Worm (Caenorhabditis elegans): Measurements from ENCODE around the gene taf-11.1.
A peak's percentile ranks its signal among the peaks of the same experiment; 100 is the strongest.

The taf-11.1 gene

DNA sequence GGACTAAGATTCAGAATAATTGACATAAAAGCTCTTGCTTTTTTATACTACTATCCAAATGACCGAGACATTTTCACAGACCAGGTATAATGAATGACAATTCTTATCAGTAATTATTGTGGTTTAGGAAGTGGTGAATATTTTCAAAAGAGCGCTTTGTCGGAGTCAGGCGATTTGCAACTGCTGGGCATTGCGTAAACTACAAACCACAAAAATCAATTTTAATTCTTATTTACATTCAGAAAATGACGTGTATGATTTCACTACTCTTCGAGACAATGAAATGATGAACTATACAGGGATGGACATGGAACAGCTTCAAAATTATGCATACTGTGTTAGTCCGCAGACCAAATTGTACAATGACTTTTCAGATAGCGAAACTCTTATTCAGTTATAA is 29.5 kb downstream of the taf-11.1 start:
- TF ChIP-seq lin-13 (tag; optimal IDR thresholded peaks at IDR 0.05), result no peak
- no peak for TF ChIP-seq drap-1 (GFP tag; optimal IDR thresholded peaks at IDR 0.05)
- no peak for TF ChIP-seq nhr-2 (tag; optimal IDR thresholded peaks at IDR 0.05)
- no peak for TF ChIP-seq pha-4 (tag; optimal IDR thresholded peaks at IDR 0.05)
- no peak for TF ChIP-seq ceh-83 (GFP tag; optimal IDR thresholded peaks at IDR 0.05)
- TF ChIP-seq mls-2 (tag; optimal IDR thresholded peaks at IDR 0.05), result no peak
- TF ChIP-seq sptf-1 (tag; optimal IDR thresholded peaks at IDR 0.05), result no peak
- TF ChIP-seq mab-5 (tag; optimal IDR thresholded peaks at IDR 0.05), result no peak
- no peak for TF ChIP-seq nhr-237 (tag; optimal IDR thresholded peaks at IDR 0.05)
- no peak for TF ChIP-seq lin-32 (GFP tag; optimal IDR thresholded peaks at IDR 0.05)
- TF ChIP-seq elt-1 (tag; optimal IDR thresholded peaks at IDR 0.05; ENCODE audit: borderline replicate concordance, insufficient read depth), result no peak
- no peak for TF ChIP-seq M03D4.4 (tag; optimal IDR thresholded peaks at IDR 0.05)
- TF ChIP-seq unc-39 (tag; optimal IDR thresholded peaks at IDR 0.05), result no peak
- TF ChIP-seq snpc-4 (tag; optimal IDR thresholded peaks at IDR 0.05), result no peak
- no peak for TF ChIP-seq ceh-39 (tag; optimal IDR thresholded peaks at IDR 0.05)
- TF ChIP-seq unc-62 (GFP tag; optimal IDR thresholded peaks at IDR 0.05), result no peak
- no peak for TF ChIP-seq nhr-28 (tag; optimal IDR thresholded peaks at IDR 0.05)
- TF ChIP-seq zip-8 (tag; optimal IDR thresholded peaks at IDR 0.05), result no peak
- no peak for TF ChIP-seq lsy-2 (tag; optimal IDR thresholded peaks at IDR 0.05)

DNA sequence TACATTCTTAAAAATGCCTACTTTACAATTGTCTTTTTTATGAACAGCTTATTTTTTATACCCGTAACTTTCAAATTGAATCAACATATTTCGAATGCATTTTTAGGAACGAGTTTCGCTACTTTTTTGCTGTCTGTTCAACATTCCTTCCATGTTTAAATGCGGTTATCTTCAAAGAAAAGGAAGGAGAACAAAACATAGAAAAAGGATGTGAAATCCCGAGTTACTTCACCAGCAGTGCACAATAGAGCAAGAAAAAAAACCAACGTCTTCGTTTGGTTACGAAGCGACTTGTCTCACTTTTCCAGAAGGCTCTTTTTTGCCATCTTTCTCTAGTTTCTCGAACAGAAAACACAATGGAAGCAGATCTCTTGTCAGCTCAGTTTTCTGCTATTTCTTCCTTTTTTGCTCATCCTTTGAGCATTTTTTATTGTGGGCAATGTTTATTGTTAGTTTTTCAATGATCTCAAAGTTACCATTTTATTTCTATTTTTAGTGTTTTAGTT is 30.8 kb downstream of the taf-11.1 start, which contains the start of gene cka-2:
Gene cka-2, plus strand, starts transcription at position 456 of the 506 bp plus-strand sequence.
- TF ChIP-seq M03D4.4 (tag; optimal IDR thresholded peaks at IDR 0.05) (no peak), ces-1 (GFP tag; optimal IDR thresholded peaks at IDR 0.05) (peak; percentile 34)

DNA sequence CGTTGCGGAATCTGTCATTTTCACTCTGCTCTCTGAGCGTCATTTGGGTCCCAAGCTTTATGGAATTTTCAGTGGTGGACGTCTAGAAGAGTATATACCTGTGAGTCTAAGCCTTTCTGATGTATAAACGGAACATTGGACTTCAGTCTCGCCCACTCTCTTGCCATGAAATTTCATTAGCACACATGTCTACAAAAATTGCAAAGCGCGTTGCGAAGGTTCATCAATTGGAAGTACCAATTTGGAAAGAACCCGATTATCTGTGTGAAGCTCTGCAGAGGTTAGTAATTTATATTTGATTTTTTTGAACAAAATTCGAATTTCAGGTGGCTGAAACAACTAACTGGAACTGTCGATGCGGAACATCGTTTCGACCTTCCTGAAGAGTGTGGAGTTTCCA is 34.8 kb downstream of the taf-11.1 start:
- TF ChIP-seq ztf-11 (tag; optimal IDR thresholded peaks at IDR 0.05) (no peak), sptf-1 (tag; optimal IDR thresholded peaks at IDR 0.05) (no peak), nhr-28 (tag; optimal IDR thresholded peaks at IDR 0.05) (no peak), lsy-2 (tag; optimal IDR thresholded peaks at IDR 0.05) (no peak), ceh-39 (tag; optimal IDR thresholded peaks at IDR 0.05) (no peak), snpc-4 (tag; optimal IDR thresholded peaks at IDR 0.05) (no peak), elt-1 (tag; optimal IDR thresholded peaks at IDR 0.05; ENCODE audit: borderline replicate concordance, insufficient read depth) (no peak), hlh-1 (tag; optimal IDR thresholded peaks at IDR 0.05) (no peak), nhr-12 (tag; optimal IDR thresholded peaks at IDR 0.05) (no peak), nhr-237 (tag; optimal IDR thresholded peaks at IDR 0.05) (no peak), M03D4.4 (tag; optimal IDR thresholded peaks at IDR 0.05) (no peak), nhr-76 (tag; optimal IDR thresholded peaks at IDR 0.05) (no peak), unc-62 (GFP tag; optimal IDR thresholded peaks at IDR 0.05) (no peak), ham-2 (GFP tag; optimal IDR thresholded peaks at IDR 0.05) (no peak), zip-8 (tag; optimal IDR thresholded peaks at IDR 0.05) (no peak), tbx-8 (GFP tag; optimal IDR thresholded peaks at IDR 0.05) (no peak), elt-3 (tag; optimal IDR thresholded peaks at IDR 0.05) (no peak), bed-3 (GFP tag; optimal IDR thresholded peaks at IDR 0.05) (no peak)

DNA sequence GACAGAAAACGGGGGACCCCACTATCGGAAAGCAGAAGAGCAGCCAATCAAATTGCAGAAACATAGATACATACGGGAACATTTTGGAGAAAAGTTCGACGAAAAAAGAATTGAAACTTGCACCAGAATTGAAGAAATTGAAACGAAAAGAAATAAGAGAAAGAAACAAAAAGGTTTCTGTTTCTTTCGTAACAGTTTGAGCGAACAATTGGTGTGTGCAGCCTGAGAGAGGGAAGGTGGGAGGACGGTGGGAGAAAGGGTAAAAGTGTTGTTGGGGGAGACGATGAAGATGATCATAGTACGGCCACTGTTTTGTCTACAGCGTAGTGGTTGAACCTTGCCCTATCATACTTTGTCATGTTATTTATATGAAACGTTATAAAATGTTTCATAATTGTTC is 40.0 kb downstream of the taf-11.1 start:
- peak; percentile 63 for TF ChIP-seq hlh-1 (tag; optimal IDR thresholded peaks at IDR 0.05)
- no peak for TF ChIP-seq snpc-4 (tag; optimal IDR thresholded peaks at IDR 0.05)
- no peak for TF ChIP-seq ztf-11 (tag; optimal IDR thresholded peaks at IDR 0.05)
- TF ChIP-seq ceh-83 (GFP tag; optimal IDR thresholded peaks at IDR 0.05), result peak; percentile 37
- TF ChIP-seq cnd-1 (tag; optimal IDR thresholded peaks at IDR 0.05), result no peak
- TF ChIP-seq pha-4 (tag; optimal IDR thresholded peaks at IDR 0.05), result no peak

ce11 chrX:4295917-4296316 is 40.9 kb downstream of the taf-11.1 start:
- TF ChIP-seq tbx-8 (GFP tag; optimal IDR thresholded peaks at IDR 0.05), result no peak
- no peak for TF ChIP-seq pha-4 (tag; optimal IDR thresholded peaks at IDR 0.05)

DNA sequence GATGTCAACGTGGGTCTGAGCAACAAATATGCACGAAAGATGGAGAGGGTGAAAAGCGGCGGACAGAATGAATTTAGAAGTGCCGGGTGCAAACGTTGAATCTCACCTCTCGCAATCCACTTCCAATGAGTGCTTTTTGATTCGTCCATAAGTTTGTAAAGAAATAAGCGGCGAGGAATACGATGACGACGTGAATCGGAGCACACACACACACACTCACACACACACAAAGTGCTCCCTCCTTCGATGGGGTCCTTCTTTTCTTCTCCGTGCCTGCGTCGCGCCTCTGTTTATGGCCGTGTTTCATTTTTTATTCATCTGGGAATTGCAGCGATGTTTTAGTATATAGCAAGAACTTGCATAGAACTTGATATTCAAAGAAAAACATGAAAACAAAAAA is 42.5 kb downstream of the taf-11.1 start, which contains the start of gene paf-2:
Gene paf-2, minus strand, starts transcription at position 290 of the 400 bp plus-strand sequence.
- no peak for TF ChIP-seq elt-3 (tag; optimal IDR thresholded peaks at IDR 0.05)
- no peak for TF ChIP-seq hlh-1 (tag; optimal IDR thresholded peaks at IDR 0.05)
- TF ChIP-seq snpc-4 (tag; optimal IDR thresholded peaks at IDR 0.05), result no peak
- TF ChIP-seq unc-120 (tag; optimal IDR thresholded peaks at IDR 0.05; ENCODE audit: poor library complexity, severe bottlenecking), result no peak
- no peak for TF ChIP-seq nhr-12 (tag; optimal IDR thresholded peaks at IDR 0.05)
- no peak for TF ChIP-seq ztf-11 (tag; optimal IDR thresholded peaks at IDR 0.05)
- no peak for TF ChIP-seq mep-1 (tag; optimal IDR thresholded peaks at IDR 0.05)
- TF ChIP-seq unc-39 (tag; optimal IDR thresholded peaks at IDR 0.05), result no peak
- TF ChIP-seq drap-1 (GFP tag; optimal IDR thresholded peaks at IDR 0.05), result no peak
- no peak for TF ChIP-seq tbx-8 (GFP tag; optimal IDR thresholded peaks at IDR 0.05)
- no peak for TF ChIP-seq nhr-28 (tag; optimal IDR thresholded peaks at IDR 0.05)
- no peak for TF ChIP-seq lsy-2 (tag; optimal IDR thresholded peaks at IDR 0.05)
- no peak for TF ChIP-seq mab-5 (tag; optimal IDR thresholded peaks at IDR 0.05)
- TF ChIP-seq ceh-39 (tag; optimal IDR thresholded peaks at IDR 0.05), result no peak
- no peak for TF ChIP-seq zip-8 (tag; optimal IDR thresholded peaks at IDR 0.05)
- no peak for TF ChIP-seq ceh-83 (GFP tag; optimal IDR thresholded peaks at IDR 0.05)
- TF ChIP-seq sem-2 (GFP tag; optimal IDR thresholded peaks at IDR 0.05), result no peak
- no peak for TF ChIP-seq cnd-1 (tag; optimal IDR thresholded peaks at IDR 0.05)
- TF ChIP-seq flh-1 (GFP tag; optimal IDR thresholded peaks at IDR 0.05), result no peak
- TF ChIP-seq lin-32 (GFP tag; optimal IDR thresholded peaks at IDR 0.05), result no peak
